Worm (Caenorhabditis elegans) whole organism, L4 larva: ENCODE measurements around the gene dpm-1.

Source experiments
- T20F7.1 ChIP-seq: fragments of 200-800 bp; sonication (Bioruptor generic); optimal IDR thresholded peaks from 2 replicates; lab custom pipeline; 2018; ENCODE audit warnings: mild to moderate bottlenecking, missing genetic modification characterization, missing compliant biosample characterization
- Y48G9A.11 ChIP-seq: fragments of 200-800 bp; sonication (Bioruptor generic); IDR thresholded peaks from 2 replicates; pipeline ENCODE4 v1.3.6; 2022; ENCODE audit warnings: missing genetic modification reagents, missing genetic modification characterization, missing compliant biosample characterization
- aly-2 ChIP-seq: sonication (generic microtip); optimal IDR thresholded peaks from 2 replicates; lab custom pipeline; 2018; ENCODE audit warnings: missing biosample characterization, missing genetic modification characterization
- ceh-82 ChIP-seq: sonication (generic microtip); optimal IDR thresholded peaks from 2 replicates; lab custom pipeline; 2017; ENCODE audit warnings: missing biosample characterization, missing genetic modification characterization
- daf-12 ChIP-seq: fragments of 150-350 bp; optimal IDR thresholded peaks from 2 replicates; lab custom pipeline; 2014; ENCODE audit warnings: missing biosample characterization, missing genetic modification reagents, missing genetic modification characterization
- gei-8 ChIP-seq: fragments of 200-800 bp; sonication (Bioruptor generic); optimal IDR thresholded peaks from 2 replicates; lab custom pipeline; 2018; ENCODE audit warnings: mild to moderate bottlenecking, missing genetic modification characterization, missing compliant biosample characterization
- hif-1 ChIP-seq, 2 experiments: sonication (generic microtip); optimal IDR thresholded peaks; 2 replicates each; lab custom pipeline; 2016 to 2017; ENCODE audit warnings: missing compliant biosample characterization in 2 of 2, missing genetic modification characterization in 2 of 2, missing genetic modification reagents in 2 of 2, missing genotype in 2 of 2, mild to moderate bottlenecking in 1 of 2
- hmg-1.1 ChIP-seq: fragments of 200-800 bp; sonication (Bioruptor generic); IDR thresholded peaks from 2 replicates; pipeline ENCODE4 v1.3.6; 2022; ENCODE audit warnings: missing genetic modification reagents, missing genetic modification characterization, missing compliant biosample characterization
- lin-13 ChIP-seq: fragments of 150-350 bp; optimal IDR thresholded peaks from 2 replicates; lab custom pipeline; 2014; ENCODE audit warnings: missing biosample characterization, missing genetic modification reagents, missing genetic modification characterization
- lin-15B ChIP-seq: fragments of 150-350 bp; sonication (generic microtip); optimal IDR thresholded peaks from 3 replicates; lab custom pipeline; 2014; ENCODE audit warnings: missing biosample characterization, missing genetic modification characterization
- lin-38 ChIP-seq: fragments of 200-800 bp; sonication (Bioruptor generic); IDR thresholded peaks from 2 replicates; pipeline ENCODE4 v1.3.6; 2022; ENCODE audit warnings: missing genetic modification reagents, missing genetic modification characterization, missing compliant biosample characterization
- lin-39 ChIP-seq: fragments of 150-350 bp; optimal IDR thresholded peaks from 2 replicates; lab custom pipeline; 2014; ENCODE audit warnings: missing biosample characterization, missing genetic modification reagents, missing genetic modification characterization
- mdt-29 ChIP-seq: fragments of 200-800 bp; sonication (Bioruptor generic); IDR thresholded peaks from 2 replicates; pipeline ENCODE4 v1.3.6; 2022; ENCODE audit warnings: missing genetic modification reagents, missing genetic modification characterization, missing compliant biosample characterization
- nhr-237 ChIP-seq: sonication (generic microtip); optimal IDR thresholded peaks from 2 replicates; lab custom pipeline; 2017; ENCODE audit warnings: missing biosample characterization, missing genetic modification characterization
- nhr-76 ChIP-seq: fragments of 150-350 bp; optimal IDR thresholded peaks from 2 replicates; lab custom pipeline; 2014; ENCODE audit warnings: missing biosample characterization, missing genetic modification characterization
- skn-1 ChIP-seq: fragments of 150-350 bp; optimal IDR thresholded peaks from 2 replicates; lab custom pipeline; 2014; ENCODE audit warnings: missing biosample characterization, missing genetic modification characterization
- snpc-1.2 ChIP-seq: fragments of 200-800 bp; sonication (Bioruptor generic); IDR thresholded peaks from 2 replicates; pipeline ENCODE4 v1.3.6; 2022; ENCODE audit warnings: missing genetic modification reagents, missing genetic modification characterization, missing compliant biosample characterization
- spr-1 ChIP-seq: sonication (generic microtip); optimal IDR thresholded peaks from 2 replicates; lab custom pipeline; 2016; ENCODE audit warnings: mild to moderate bottlenecking, missing genetic modification characterization, missing compliant biosample characterization
- zag-1 ChIP-seq: fragments of 150-350 bp; optimal IDR thresholded peaks from 2 replicates; lab custom pipeline; 2014; ENCODE audit warnings: missing biosample characterization, missing genetic modification characterization
- zfp-2 ChIP-seq: sonication (generic microtip); optimal IDR thresholded peaks from 2 replicates; lab custom pipeline; 2016; ENCODE audit warnings: mild to moderate bottlenecking, missing genetic modification characterization, missing compliant biosample characterization

Gene dpm-1

ce11 chrIV:497155-497554 is 51.7 kb downstream of the dpm-1 start:
- TF ChIP-seq skn-1 (tag; lab: Kevin White, UChicago) (no peak), zfp-2 (tag; lab: Kevin White, UChicago) (no peak), mdt-29 (no peak), lin-39 (tag; lab: Kevin White, UChicago) (no peak), hmg-1.1 (GFP tag; lab: Robert Waterston, UW) (no peak), lin-38 (GFP tag; lab: Robert Waterston, UW) (no peak), daf-12 (no peak), ceh-82 (tag; lab: Kevin White, UChicago) (no peak), T20F7.1 (GFP tag; lab: Kevin White, UChicago) (no peak), gei-8 (GFP tag; lab: Kevin White, UChicago) (no peak), hif-1 (tag; optimal IDR thresholded peaks at IDR 0.05; lab: Kevin White, UChicago) (no peak), aly-2 (tag; lab: Kevin White, UChicago) (no peak), nhr-237 (tag; lab: Kevin White, UChicago) (no peak), zag-1 (tag; lab: Kevin White, UChicago) (no peak), nhr-76 (tag; lab: Kevin White, UChicago) (no peak), lin-13 (GFP tag; lab: Kevin White, UChicago) (no peak), Y48G9A.11 (no peak), spr-1 (tag; lab: Kevin White, UChicago) (no peak), lin-15B (no peak), snpc-1.2 (GFP tag; lab: Robert Waterston, UW) (no peak)
- TF ChIP-seq, all 104 proteins: peak for 0
